Worm (Caenorhabditis elegans): ENCODE data around the gene C33G8.13.

C33G8.13 gene

DNA sequence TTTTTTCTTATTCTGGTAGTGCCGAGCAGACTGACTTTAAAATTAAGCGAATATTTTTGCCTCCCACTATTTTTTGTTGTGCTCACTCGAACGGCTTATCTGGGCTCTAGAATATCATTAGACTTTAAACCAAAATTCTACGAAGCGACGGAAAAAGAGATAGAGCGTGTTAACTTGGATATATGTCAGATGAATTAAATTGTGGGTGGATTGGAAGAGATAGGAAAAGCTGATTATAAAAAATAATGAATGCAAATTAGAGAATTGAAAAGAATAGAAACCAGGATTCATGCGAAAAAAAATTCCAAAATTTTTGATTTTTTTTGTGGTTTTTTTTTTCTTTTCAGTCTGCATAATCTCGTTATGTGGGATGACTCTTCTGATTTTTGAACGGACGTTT lies 6.0 kb upstream of the C33G8.13 start, which contains the start of gene F20A1.4:
Gene F20A1.4 (minus strand): TSS at position 101 of the 400 bp plus-strand sequence.
- TF ChIP-seq pes-1 (GFP tag; IDR thresholded peaks at IDR 0.05) (no peak), hmbx-1 (tag; optimal IDR thresholded peaks at IDR 0.05) (no peak), sea-1 (GFP tag; conservative IDR thresholded peaks at IDR 0.05) (no peak), F13C5.2 (tag; optimal IDR thresholded peaks at IDR 0.05) (no peak), hmg-4 (GFP tag; optimal IDR thresholded peaks at IDR 0.05) (no peak), hnd-1 (tag; optimal IDR thresholded peaks at IDR 0.05) (no peak), ets-7 (tag; optimal IDR thresholded peaks at IDR 0.05) (no peak), ama-1 (optimal IDR thresholded peaks at IDR 0.05) (no peak), aly-1 (tag; optimal IDR thresholded peaks at IDR 0.05) (no peak), scrt-1 (GFP tag; IDR thresholded peaks at IDR 0.05) (no peak)

- TF ChIP-seq B0310.2 (tag; optimal IDR thresholded peaks at IDR 0.05) (no peak), tra-4 (tag; optimal IDR thresholded peaks at IDR 0.05) (no peak), tbx-37 (GFP tag; conservative IDR thresholded peaks at IDR 0.05) (no peak), ceh-36 (tag; optimal IDR thresholded peaks at IDR 0.05) (no peak), hmbx-1 (tag; optimal IDR thresholded peaks at IDR 0.05) (no peak), scrt-1 (GFP tag; IDR thresholded peaks at IDR 0.05) (no peak), F13C5.2 (tag; optimal IDR thresholded peaks at IDR 0.05) (no peak), ceh-13 (GFP tag; optimal IDR thresholded peaks at IDR 0.05) (no peak), pes-1 (GFP tag; IDR thresholded peaks at IDR 0.05) (no peak), hmg-4 (GFP tag; optimal IDR thresholded peaks at IDR 0.05) (no peak), ama-1 (optimal IDR thresholded peaks at IDR 0.05) (no peak), ets-7 (tag; optimal IDR thresholded peaks at IDR 0.05) (no peak), hnd-1 (tag; optimal IDR thresholded peaks at IDR 0.05) (no peak), flt-1 (GFP tag; IDR thresholded peaks at IDR 0.05) (no peak), aly-1 (tag; optimal IDR thresholded peaks at IDR 0.05) (no peak), tbx-11 (GFP tag; IDR thresholded peaks at IDR 0.05) (no peak), sea-1 (GFP tag; conservative IDR thresholded peaks at IDR 0.05) (no peak)
Measured at ce11 chrV:7017059-7017458, 1.3 kb upstream of the C33G8.13 start, which contains the start of gene srsx-32. Gene srsx-32 (plus strand): TSS chrV:7017359.

DNA sequence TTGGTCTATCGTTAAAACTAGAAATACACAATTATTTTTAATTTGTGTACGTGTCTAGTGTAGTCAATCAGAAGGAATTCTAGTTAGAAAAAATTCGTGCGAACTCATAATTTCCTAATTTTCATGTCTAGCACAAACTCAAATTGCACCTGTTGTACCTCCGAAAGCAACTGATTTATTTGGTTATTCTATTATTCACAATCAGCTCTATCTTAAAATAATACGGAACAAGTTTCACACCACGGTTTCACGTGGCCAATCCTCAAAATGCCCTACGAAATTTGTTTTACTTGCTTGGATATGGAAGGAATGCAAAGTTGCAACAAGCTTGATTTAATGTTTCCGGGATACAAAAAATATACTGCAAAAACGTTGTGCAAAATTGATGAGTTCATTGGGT lies 3.2 kb downstream of the C33G8.13 start, which contains the start of gene srw-127:
Gene srw-127 (plus strand): TSS at position 301 of the 400 bp plus-strand sequence.
- TF ChIP-seq hmg-4 (GFP tag; optimal IDR thresholded peaks at IDR 0.05), result no peak
- TF ChIP-seq flt-1 (GFP tag; IDR thresholded peaks at IDR 0.05), result no peak
- no peak for TF ChIP-seq tra-4 (tag; optimal IDR thresholded peaks at IDR 0.05)

DNA sequence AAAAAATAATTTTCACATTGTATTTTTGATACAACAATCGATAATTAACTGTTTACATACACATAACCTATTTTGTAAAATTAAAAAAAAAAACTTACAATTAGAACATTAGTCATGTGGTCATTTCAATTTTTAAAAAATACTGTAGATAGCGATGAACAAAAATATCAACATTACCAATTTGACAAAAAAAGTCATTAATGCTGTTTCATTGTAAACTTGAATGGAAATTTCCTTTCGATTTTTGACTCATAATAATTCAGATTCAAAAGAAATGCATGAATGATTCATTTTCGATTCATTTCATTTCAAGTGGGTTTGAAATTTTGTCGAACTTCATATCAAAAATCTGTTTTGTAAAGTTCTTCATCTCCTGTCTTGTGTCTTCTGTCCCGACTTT lies 6.3 kb downstream of the C33G8.13 start, which contains the start of gene C33G8.2:
Gene C33G8.2 (plus strand): TSS at position 301 of the 400 bp plus-strand sequence.
- TF ChIP-seq sea-1 (GFP tag; conservative IDR thresholded peaks at IDR 0.05), result no peak
- no peak for TF ChIP-seq aly-1 (tag; optimal IDR thresholded peaks at IDR 0.05)
- no peak for TF ChIP-seq pes-1 (GFP tag; IDR thresholded peaks at IDR 0.05)
- TF ChIP-seq hmg-4 (GFP tag; optimal IDR thresholded peaks at IDR 0.05), result no peak
- no peak for TF ChIP-seq scrt-1 (GFP tag; IDR thresholded peaks at IDR 0.05)

ce11 chrV:7007307-7007706 lies 8.5 kb downstream of the C33G8.13 start, which contains the start of gene drd-10:
Gene drd-10 (plus strand): TSS chrV:7007607.
- TF ChIP-seq hmbx-1 (tag; optimal IDR thresholded peaks at IDR 0.05) (no peak), scrt-1 (GFP tag; IDR thresholded peaks at IDR 0.05) (no peak), ets-7 (tag; optimal IDR thresholded peaks at IDR 0.05) (no peak), pes-1 (GFP tag; IDR thresholded peaks at IDR 0.05) (no peak), flt-1 (GFP tag; IDR thresholded peaks at IDR 0.05) (no peak), hmg-4 (GFP tag; optimal IDR thresholded peaks at IDR 0.05) (no peak), hnd-1 (tag; optimal IDR thresholded peaks at IDR 0.05) (no peak), F13C5.2 (tag; optimal IDR thresholded peaks at IDR 0.05) (no peak), B0310.2 (tag; optimal IDR thresholded peaks at IDR 0.05) (no peak), tbx-37 (GFP tag; conservative IDR thresholded peaks at IDR 0.05) (no peak), ceh-36 (tag; optimal IDR thresholded peaks at IDR 0.05) (no peak), tbx-11 (GFP tag; IDR thresholded peaks at IDR 0.05) (no peak), tra-4 (tag; optimal IDR thresholded peaks at IDR 0.05) (no peak), sea-1 (GFP tag; conservative IDR thresholded peaks at IDR 0.05) (no peak), ama-1 (optimal IDR thresholded peaks at IDR 0.05) (no peak), ceh-13 (GFP tag; optimal IDR thresholded peaks at IDR 0.05) (no peak), aly-1 (tag; optimal IDR thresholded peaks at IDR 0.05) (no peak)

ce11 chrV:7005964-7006363 lies 9.8 kb downstream of the C33G8.13 start, which contains the start of gene spig-10:
Gene spig-10 (plus strand): TSS chrV:7006264.
- no peak for TF ChIP-seq hmbx-1 (tag; optimal IDR thresholded peaks at IDR 0.05)
- no peak for TF ChIP-seq ceh-36 (tag; optimal IDR thresholded peaks at IDR 0.05)
- TF ChIP-seq ama-1 (optimal IDR thresholded peaks at IDR 0.05), result no peak
- TF ChIP-seq B0310.2 (tag; optimal IDR thresholded peaks at IDR 0.05), result no peak
- no peak for TF ChIP-seq sea-1 (GFP tag; conservative IDR thresholded peaks at IDR 0.05)
- no peak for TF ChIP-seq tbx-11 (GFP tag; IDR thresholded peaks at IDR 0.05)
- no peak for TF ChIP-seq ets-7 (tag; optimal IDR thresholded peaks at IDR 0.05)
- TF ChIP-seq pes-1 (GFP tag; IDR thresholded peaks at IDR 0.05), result no peak
- no peak for TF ChIP-seq aly-1 (tag; optimal IDR thresholded peaks at IDR 0.05)
- TF ChIP-seq tbx-37 (GFP tag; conservative IDR thresholded peaks at IDR 0.05), result no peak
- no peak for TF ChIP-seq hmg-4 (GFP tag; optimal IDR thresholded peaks at IDR 0.05)

DNA sequence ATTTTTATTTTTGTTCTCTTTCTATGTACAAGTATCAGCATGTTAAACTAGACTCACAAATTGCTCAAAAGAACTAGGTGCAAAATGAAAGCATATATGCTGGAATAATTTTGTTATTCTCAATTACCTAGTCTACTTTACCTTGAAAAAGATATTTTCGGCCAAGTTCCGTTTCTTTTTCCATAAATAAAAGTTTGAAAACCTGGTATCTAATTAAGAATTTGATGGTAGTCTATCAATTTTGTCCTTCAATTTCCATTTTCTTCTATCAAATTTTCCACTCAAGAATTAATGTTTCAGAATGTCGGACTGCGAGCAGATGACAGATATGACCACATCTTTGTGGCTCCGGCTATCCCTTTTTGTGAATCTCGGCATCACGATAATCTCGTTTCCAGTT lies 11.9 kb downstream of the C33G8.13 start, which contains the start of gene srab-4:
Gene srab-4 (plus strand): TSS at position 301 of the 400 bp plus-strand sequence.
- no peak for TF ChIP-seq tra-4 (tag; optimal IDR thresholded peaks at IDR 0.05)
- no peak for TF ChIP-seq hmbx-1 (tag; optimal IDR thresholded peaks at IDR 0.05)
- no peak for TF ChIP-seq tbx-37 (GFP tag; conservative IDR thresholded peaks at IDR 0.05)
- no peak for TF ChIP-seq scrt-1 (GFP tag; IDR thresholded peaks at IDR 0.05)
- no peak for TF ChIP-seq flt-1 (GFP tag; IDR thresholded peaks at IDR 0.05)
- no peak for TF ChIP-seq aly-1 (tag; optimal IDR thresholded peaks at IDR 0.05)
- no peak for TF ChIP-seq tbx-11 (GFP tag; IDR thresholded peaks at IDR 0.05)
- no peak for TF ChIP-seq ceh-13 (GFP tag; optimal IDR thresholded peaks at IDR 0.05)
- TF ChIP-seq hnd-1 (tag; optimal IDR thresholded peaks at IDR 0.05), result no peak
- no peak for TF ChIP-seq ama-1 (optimal IDR thresholded peaks at IDR 0.05)
- no peak for TF ChIP-seq B0310.2 (tag; optimal IDR thresholded peaks at IDR 0.05)
- no peak for TF ChIP-seq F13C5.2 (tag; optimal IDR thresholded peaks at IDR 0.05)
- no peak for TF ChIP-seq ceh-36 (tag; optimal IDR thresholded peaks at IDR 0.05)
